In genomic region chr3L:5952537-5952936, dm6 we compare ENCODE assay signal across 1 fruit fly cellular context.
A peak's percentile ranks its signal among the peaks of the same experiment; 100 is the strongest.
TF ChIP-seq lines count a peak whose summit lies in the region.

No protein-coding gene starts in this region.

TF ChIP-seq in whole organism, embryonic, 481 proteins besides CTCF, POLR2A, EP300 and RAD21 (continued from another document):
- TF ChIP-seq ab (GFP tag; optimal IDR thresholded peaks at IDR 0.05; lab: Kevin White, UChicago), result no peak
- no peak for TF ChIP-seq CG7372 (GFP tag; IDR thresholded peaks at IDR 0.05; lab: Robert Waterston, UW)
- TF ChIP-seq CG11723 (GFP tag; optimal IDR thresholded peaks at IDR 0.05; lab: Kevin White, UChicago), result no peak
- no peak for TF ChIP-seq Hr78 (GFP tag; optimal IDR thresholded peaks at IDR 0.05; lab: Kevin White, UChicago)
- no peak for TF ChIP-seq CG1832 (GFP tag; optimal IDR thresholded peaks at IDR 0.05; lab: Kevin White, UChicago)
- TF ChIP-seq Adf1 (GFP tag; IDR thresholded peaks at IDR 0.05; lab: Robert Waterston, UW), result no peak
- TF ChIP-seq schlank (tag; optimal IDR thresholded peaks at IDR 0.05; lab: Kevin White, UChicago), result no peak
- TF ChIP-seq so (GFP tag; IDR thresholded peaks at IDR 0.05; lab: Robert Waterston, UW), result no peak
- TF ChIP-seq ase (GFP tag; IDR thresholded peaks at IDR 0.05; lab: Robert Waterston, UW), result no peak
- TF ChIP-seq D (optimal IDR thresholded peaks at IDR 0.05; lab: Kevin White, UChicago), result no peak
- TF ChIP-seq D (GFP tag; optimal IDR thresholded peaks at IDR 0.05; lab: Kevin White, UChicago), result no peak
- no peak for TF ChIP-seq cas (GFP tag; IDR thresholded peaks at IDR 0.05; lab: Robert Waterston, UW)
- TF ChIP-seq CG10321 (GFP tag; IDR thresholded peaks at IDR 0.05; lab: Robert Waterston, UW), result no peak
- TF ChIP-seq pum (GFP tag; optimal IDR thresholded peaks at IDR 0.05; lab: Kevin White, UChicago), result no peak
- no peak for TF ChIP-seq kah (GFP tag; optimal IDR thresholded peaks at IDR 0.05; lab: Kevin White, UChicago)
- TF ChIP-seq CG31224 (GFP tag; IDR thresholded peaks at IDR 0.05; lab: Robert Waterston, UW), result peak; percentile 93
- no peak for TF ChIP-seq CG14441 (GFP tag; IDR thresholded peaks at IDR 0.05; lab: Robert Waterston, UW)
- no peak for TF ChIP-seq pb (GFP tag; optimal IDR thresholded peaks at IDR 0.05; lab: Kevin White, UChicago)
- no peak for TF ChIP-seq CG33557 (GFP tag; optimal IDR thresholded peaks at IDR 0.05; lab: Kevin White, UChicago)
- no peak for TF ChIP-seq CG17802 (tag; optimal IDR thresholded peaks at IDR 0.05; lab: Kevin White, UChicago)
- TF ChIP-seq vfl (GFP tag; optimal IDR thresholded peaks at IDR 0.05; lab: Kevin White, UChicago), result no peak
- TF ChIP-seq Deaf1 (tag; optimal IDR thresholded peaks at IDR 0.05; lab: Kevin White, UChicago), result peak; percentile 90
- TF ChIP-seq Xrp1 (GFP tag; IDR thresholded peaks at IDR 0.05; lab: Robert Waterston, UW), result no peak
- 0 out of 3 replicates have a peak, but pooled peaks have one; percentile 26 for TF ChIP-seq vnd (GFP tag; IDR thresholded peaks at IDR 0.05; lab: Robert Waterston, UW; ENCODE audit: partially characterized antibody)
- TF ChIP-seq fd64A (GFP tag; optimal IDR thresholded peaks at IDR 0.05; lab: Kevin White, UChicago), result no peak
- no peak for TF ChIP-seq Bgb (GFP tag; IDR thresholded peaks at IDR 0.05; lab: Robert Waterston, UW; ENCODE audit: partially characterized antibody)
- no peak for TF ChIP-seq stwl (tag; optimal IDR thresholded peaks at IDR 0.05; lab: Kevin White, UChicago)
- TF ChIP-seq ara (GFP tag; IDR thresholded peaks at IDR 0.05; lab: Robert Waterston, UW), result no peak
TF ChIP-seq in whole organism, embryonic: peak in this region for 11.
